Worm (Caenorhabditis elegans) whole organism, young adult: ENCODE results near the gene H05C05.4.
"Not testable (repeated sequence)": the region's sequence is repeated elsewhere in the genome, so short reads cannot be mapped to it uniquely, and the experiment has no call there.

Experiments used
- C06A6.2 ChIP-seq: fragments of 200-800 bp; sonication (Bioruptor generic); conservative IDR thresholded peaks from 2 replicates; pipeline ENCODE4 v1.3.6; 2022; ENCODE audit warnings: missing genetic modification characterization, missing compliant biosample characterization
- C17E4.6 ChIP-seq: fragments of 200-800 bp; sonication (Bioruptor generic); IDR thresholded peaks from 2 replicates; pipeline ENCODE4 v1.3.6; 2022; ENCODE audit warnings: missing genetic modification reagents, missing genetic modification characterization, missing compliant biosample characterization
- F39B2.1 ChIP-seq: fragments of 200-800 bp; sonication (Bioruptor generic); IDR thresholded peaks from 2 replicates; pipeline ENCODE4 v1.3.6; 2022; ENCODE audit warnings: missing genetic modification reagents, missing genetic modification characterization, missing compliant biosample characterization
- F57A8.1 ChIP-seq: fragments of 200-800 bp; sonication (Bioruptor generic); optimal IDR thresholded peaks from 2 replicates; lab custom pipeline; 2018; ENCODE audit warnings: mild to moderate bottlenecking, missing genetic modification characterization, moderate library complexity, missing compliant biosample characterization
- ZK185.1 ChIP-seq: sonication (generic microtip); optimal IDR thresholded peaks from 2 replicates; lab custom pipeline; 2016; ENCODE audit warnings: mild to moderate bottlenecking, missing genetic modification characterization, missing compliant biosample characterization; ENCODE audit not compliant: poor library complexity, severe bottlenecking
- atf-7 ChIP-seq: sonication (generic microtip); optimal IDR thresholded peaks from 2 replicates; lab custom pipeline; 2017; ENCODE audit warnings: mild to moderate bottlenecking, missing genetic modification characterization, missing compliant biosample characterization
- attf-5 ChIP-seq: fragments of 200-800 bp; sonication (Bioruptor generic); optimal IDR thresholded peaks from 2 replicates; lab custom pipeline; 2018; ENCODE audit warnings: mild to moderate bottlenecking, missing genetic modification characterization, missing compliant biosample characterization
- cebp-1 ChIP-seq, 2 experiments: fragments of 200-800 bp in 1 of 2; sonication (Bioruptor generic) in 1 of 2; sonication (generic microtip) in 1 of 2; IDR thresholded peaks in 1 of 2; optimal IDR thresholded peaks in 1 of 2; 2 replicates each; pipeline versions ENCODE4 v1.3.6 to Lab custom; 2017 to 2022; ENCODE audit warnings: missing compliant biosample characterization in 2 of 2, missing genetic modification characterization in 2 of 2, mild to moderate bottlenecking in 1 of 2, missing genetic modification reagents in 1 of 2, moderate library complexity in 1 of 2
- ceh-100 ChIP-seq: fragments of 200-800 bp; sonication (Bioruptor generic); IDR thresholded peaks from 2 replicates; pipeline ENCODE4 v1.3.6; 2022; ENCODE audit warnings: missing genetic modification reagents, missing genetic modification characterization, missing compliant biosample characterization
- ceh-79 ChIP-seq: sonication (generic microtip); optimal IDR thresholded peaks from 2 replicates; lab custom pipeline; 2017; ENCODE audit warnings: mild to moderate bottlenecking, missing genetic modification characterization, missing compliant biosample characterization
- dox-1 ChIP-seq: fragments of 200-800 bp; sonication (Bioruptor generic); IDR thresholded peaks from 2 replicates; pipeline ENCODE4 v1.3.6; 2022; ENCODE audit warnings: missing genetic modification reagents, missing genetic modification characterization, missing compliant biosample characterization
- egl-18 ChIP-seq: fragments of 200-800 bp; sonication (Bioruptor generic); IDR thresholded peaks from 2 replicates; pipeline ENCODE4 v1.3.6; 2022; ENCODE audit warnings: missing genetic modification reagents, missing genetic modification characterization, missing compliant biosample characterization
- ekl-4 ChIP-seq: fragments of 200-800 bp; sonication (Bioruptor generic); IDR thresholded peaks from 2 replicates; pipeline ENCODE4 v1.3.6; 2022; ENCODE audit warnings: missing genetic modification reagents, missing genetic modification characterization, missing compliant biosample characterization
- him-1 ChIP-seq: sonication (generic microtip); optimal IDR thresholded peaks from 2 replicates; lab custom pipeline; 2016; ENCODE audit warnings: missing genotype, missing genetic modification reagents, missing genetic modification characterization, missing compliant biosample characterization
- hlh-26 ChIP-seq: fragments of 200-800 bp; sonication (Bioruptor generic); conservative IDR thresholded peaks from 2 replicates; pipeline ENCODE4 v1.3.6; 2022; ENCODE audit warnings: missing genetic modification reagents, missing genetic modification characterization, missing compliant biosample characterization
- hmg-1.2 ChIP-seq: fragments of 200-800 bp; sonication (Bioruptor generic); IDR thresholded peaks from 2 replicates; pipeline ENCODE4 v1.3.6; 2022; ENCODE audit warnings: missing genetic modification reagents, missing genetic modification characterization, missing compliant biosample characterization
- let-607 ChIP-seq, 2 experiments: fragments of 200-800 bp in 1 of 2; sonication (Bioruptor generic) in 1 of 2; sonication (generic microtip) in 1 of 2; optimal IDR thresholded peaks; 2 replicates each; lab custom pipeline; 2016 to 2018; ENCODE audit warnings: mild to moderate bottlenecking in 2 of 2, missing compliant biosample characterization in 2 of 2, missing genetic modification characterization in 2 of 2, moderate library complexity in 2 of 2, missing genotype in 1 of 2
- lin-26 ChIP-seq: fragments of 200-800 bp; sonication (Bioruptor generic); IDR thresholded peaks from 2 replicates; pipeline ENCODE4 v1.3.6; 2022; ENCODE audit warnings: missing genetic modification reagents, missing genetic modification characterization, missing compliant biosample characterization
- lin-40 ChIP-seq: sonication (generic microtip); optimal IDR thresholded peaks from 2 replicates; lab custom pipeline; 2016; ENCODE audit warnings: missing genetic modification characterization, mild to moderate bottlenecking, missing compliant biosample characterization, missing genotype, missing genetic modification reagents
- lin-54 ChIP-seq: fragments of 200-800 bp; sonication (Bioruptor generic); optimal IDR thresholded peaks from 2 replicates; lab custom pipeline; 2018; ENCODE audit warnings: mild to moderate bottlenecking, missing genetic modification characterization, missing compliant biosample characterization
- lsy-27 ChIP-seq: sonication (generic microtip); optimal IDR thresholded peaks from 2 replicates; lab custom pipeline; 2017; ENCODE audit warnings: missing genetic modification characterization, mild to moderate bottlenecking, missing compliant biosample characterization, antibody characterized with exemption, missing genotype, borderline replicate concordance; ENCODE audit not compliant: insufficient read depth
- mcd-1 ChIP-seq: fragments of 200-800 bp; sonication (Bioruptor generic); IDR thresholded peaks from 2 replicates; pipeline ENCODE4 v1.3.6; 2022; ENCODE audit warnings: missing genetic modification reagents, missing genetic modification characterization, missing compliant biosample characterization
- mes-4 ChIP-seq: sonication (generic microtip); optimal IDR thresholded peaks from 2 replicates; lab custom pipeline; 2016; ENCODE audit warnings: missing genotype, missing genetic modification characterization, missing compliant biosample characterization
- nfya-2 ChIP-seq: fragments of 200-800 bp; sonication (Bioruptor generic); IDR thresholded peaks from 2 replicates; pipeline ENCODE4 v1.3.6; 2022; ENCODE audit warnings: missing genetic modification reagents, missing genetic modification characterization, missing compliant biosample characterization
- nhr-179 ChIP-seq: sonication (generic microtip); optimal IDR thresholded peaks from 2 replicates; lab custom pipeline; 2016; ENCODE audit warnings: mild to moderate bottlenecking, missing genetic modification characterization, missing compliant biosample characterization
- nhr-27 ChIP-seq: fragments of 200-800 bp; sonication (Bioruptor generic); optimal IDR thresholded peaks from 2 replicates; lab custom pipeline; 2018; ENCODE audit warnings: mild to moderate bottlenecking, missing genetic modification characterization, moderate library complexity, missing compliant biosample characterization
- nhr-80 ChIP-seq: sonication (generic microtip); optimal IDR thresholded peaks from 2 replicates; lab custom pipeline; 2016; ENCODE audit warnings: missing genetic modification characterization, missing compliant biosample characterization
- nhr-90 ChIP-seq: sonication (generic microtip); optimal IDR thresholded peaks from 2 replicates; lab custom pipeline; 2016; ENCODE audit warnings: missing genotype, mild to moderate bottlenecking, missing genetic modification characterization, missing compliant biosample characterization
- pbrm-1 ChIP-seq: fragments of 200-800 bp; sonication (Bioruptor generic); IDR thresholded peaks from 2 replicates; pipeline ENCODE4 v1.3.6; 2022; ENCODE audit warnings: missing genetic modification reagents, missing genetic modification characterization, missing compliant biosample characterization
- sdz-38 ChIP-seq: sonication (generic microtip); optimal IDR thresholded peaks from 2 replicates; lab custom pipeline; 2016; ENCODE audit warnings: missing genotype, missing genetic modification characterization, missing compliant biosample characterization
- sea-2 ChIP-seq: fragments of 200-800 bp; sonication (Bioruptor generic); IDR thresholded peaks from 2 replicates; pipeline ENCODE4 v1.3.6; 2022; ENCODE audit warnings: missing genetic modification characterization, missing compliant biosample characterization
- snpc-1.1 ChIP-seq: sonication (generic microtip); optimal IDR thresholded peaks from 2 replicates; lab custom pipeline; 2017; ENCODE audit warnings: missing genetic modification characterization, mild to moderate bottlenecking, missing compliant biosample characterization, antibody characterized with exemption, moderate library complexity, missing genotype, missing genetic modification reagents; ENCODE audit not compliant: insufficient read depth
- snpc-4 ChIP-seq, 5 experiments: fragments of 150-350 bp in 1 of 5; sonication (generic microtip) in 4 of 5; optimal IDR thresholded peaks; 2 replicates each; lab custom pipeline; 2014 to 2018; ENCODE audit warnings: missing genetic modification characterization in 5 of 5, missing biosample characterization in 3 of 5, antibody characterized with exemption in 2 of 5, mild to moderate bottlenecking in 2 of 5, missing compliant biosample characterization in 2 of 5, missing genotype in 2 of 5, moderate library complexity in 2 of 5, missing genetic modification reagents in 1 of 5
- sptf-2 ChIP-seq: fragments of 200-800 bp; sonication (Bioruptor generic); optimal IDR thresholded peaks from 2 replicates; lab custom pipeline; 2018; ENCODE audit warnings: mild to moderate bottlenecking, missing genetic modification characterization, missing compliant biosample characterization
- tbp1 ChIP-seq: fragments of 200-800 bp; sonication (Bioruptor generic); optimal IDR thresholded peaks from 2 replicates; lab custom pipeline; 2018; ENCODE audit warnings: mild to moderate bottlenecking, missing genetic modification characterization, missing compliant biosample characterization
- tlf-1 ChIP-seq: fragments of 200-800 bp; sonication (Bioruptor generic); optimal IDR thresholded peaks from 2 replicates; lab custom pipeline; 2018; ENCODE audit warnings: mild to moderate bottlenecking, missing genetic modification characterization, missing compliant biosample characterization
- ztf-22 ChIP-seq: fragments of 200-800 bp; sonication (Bioruptor generic); optimal IDR thresholded peaks from 2 replicates; lab custom pipeline; 2018; ENCODE audit warnings: mild to moderate bottlenecking, missing genetic modification characterization, moderate library complexity, missing compliant biosample characterization

The H05C05.4 gene

ce11 chrIII:2965534-2965933 lies 19.5 kb upstream of the H05C05.4 start, which contains the start of gene H05C05.2:
H05C05.2 (minus strand) TSS chrIII:2965634.
- TF ChIP-seq C17E4.6 (no peak), lin-26 (GFP tag; lab: Robert Waterston, UW) (no peak), ceh-100 (GFP tag; lab: Robert Waterston, UW) (no peak), egl-18 (GFP tag; lab: Robert Waterston, UW) (no peak), snpc-1.1 (no peak), lin-54 (no peak), ekl-4 (no peak), nhr-80 (no peak)

- TF ChIP-seq snpc-1.1 = peak; percentile 64
- TF ChIP-seq snpc-4 (GFP tag; optimal IDR thresholded peaks at IDR 0.05; lab: Kevin White, UChicago) = not testable (repeated sequence)
- TF ChIP-seq snpc-4 (tag; optimal IDR thresholded peaks at IDR 0.05; lab: Kevin White, UChicago) = peak in 3 of 4 experiments; percentile 15 to 83 (median 58)
Measured at ce11 chrIII:2962878-2963540, 17.0 kb upstream of the H05C05.4 start.

ce11 chrIII:2961840-2962239 lies 15.8 kb upstream of the H05C05.4 start:
- TF ChIP-seq nfya-2 (GFP tag; lab: Robert Waterston, UW) = no peak
- TF ChIP-seq him-1 = peak; percentile 83
- TF ChIP-seq F39B2.1 (GFP tag; lab: Robert Waterston, UW) = no peak
- TF ChIP-seq nhr-179 (tag; lab: Kevin White, UChicago) = no peak
- no peak for TF ChIP-seq pbrm-1 (GFP tag; lab: Robert Waterston, UW)

ce11 chrIII:2952437-2952836 lies 6.4 kb upstream of the H05C05.4 start:
- no peak for TF ChIP-seq ZK185.1 (tag; lab: Kevin White, UChicago)
- no peak for TF ChIP-seq ztf-22
- no peak for TF ChIP-seq sea-2 (GFP tag; lab: Robert Waterston, UW)
- TF ChIP-seq sptf-2 (GFP tag; lab: Kevin White, UChicago) = no peak
- TF ChIP-seq ceh-79 (tag; lab: Kevin White, UChicago) = no peak
- no peak for TF ChIP-seq hmg-1.2
- no peak for TF ChIP-seq pbrm-1 (GFP tag; lab: Robert Waterston, UW)
- no peak for TF ChIP-seq F39B2.1 (GFP tag; lab: Robert Waterston, UW)
- no peak for TF ChIP-seq C06A6.2 (GFP tag; lab: Robert Waterston, UW)
- no peak for TF ChIP-seq mes-4 (tag; lab: Kevin White, UChicago)
- TF ChIP-seq lin-26 (GFP tag; lab: Robert Waterston, UW) = no peak
- TF ChIP-seq tlf-1 = no peak

ce11 chrIII:2948310-2948961 lies 2.4 kb upstream of the H05C05.4 start:
- TF ChIP-seq let-607 (tag; optimal IDR thresholded peaks at IDR 0.05; lab: Kevin White, UChicago) (peak in 1 of 2 experiments; percentile 26), lsy-27 (tag; lab: Kevin White, UChicago) (no peak), dox-1 (GFP tag; lab: Robert Waterston, UW) (peak; percentile 61; the same call in 1 of the 2 replicates), nhr-27 (tag; lab: Kevin White, UChicago) (no peak), nhr-90 (peak; percentile 3), mcd-1 (GFP tag; lab: Robert Waterston, UW) (0 out of 2 replicates have a peak, but pooled peaks have one; percentile 25), atf-7 (tag; lab: Kevin White, UChicago) (peak; percentile 95), hlh-26 (no peak), F57A8.1 (no peak), tlf-1 (peak; percentile 11), cebp-1 (GFP tag; IDR thresholded peaks at IDR 0.05; lab: Robert Waterston, UW) (no peak), cebp-1 (tag; optimal IDR thresholded peaks at IDR 0.05; lab: Kevin White, UChicago) (peak; percentile 84), tbp1 (GFP tag; lab: Kevin White, UChicago) (peak; percentile 20), lin-40 (tag; lab: Kevin White, UChicago) (peak; percentile 30), attf-5 (GFP tag; lab: Kevin White, UChicago) (peak; percentile 25), nhr-80 (peak; percentile 82), sdz-38 (tag; lab: Kevin White, UChicago) (no peak)
- TF ChIP-seq, all 124 proteins: peak for 11
